Fruit fly (Drosophila melanogaster): Measurements from ENCODE around the gene Hsp22.

DNA sequence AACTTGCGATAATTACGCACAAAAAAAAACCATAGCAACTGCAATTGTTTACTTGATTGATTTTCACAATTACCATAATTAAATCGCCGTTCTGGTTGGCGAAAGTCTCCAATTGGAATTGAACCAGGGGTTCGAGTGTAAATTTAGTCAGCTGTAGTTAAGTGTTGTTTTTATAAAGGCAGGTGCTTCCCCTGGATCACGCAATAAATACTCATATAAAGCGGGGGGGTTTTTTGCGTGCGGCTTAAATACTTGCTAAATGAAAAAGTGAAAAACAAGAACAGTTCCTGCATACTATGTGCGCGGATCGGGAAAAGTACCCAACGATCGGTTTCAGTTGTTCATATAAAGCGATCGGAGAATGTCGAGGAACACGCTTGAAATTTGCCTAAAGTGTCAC is 28.8 kb upstream of the Hsp22 start:
- TF ChIP-seq Mio (GFP tag; optimal IDR thresholded peaks at IDR 0.05) (no peak), HLH106 (tag; optimal IDR thresholded peaks at IDR 0.05) (no peak), psq (GFP tag; optimal IDR thresholded peaks at IDR 0.05) (no peak), Sp1 (GFP tag; optimal IDR thresholded peaks at IDR 0.05) (no peak), Abd-B (GFP tag; optimal IDR thresholded peaks at IDR 0.05) (no peak), OdsH (GFP tag; optimal IDR thresholded peaks at IDR 0.05) (no peak), rgr (GFP tag; optimal IDR thresholded peaks at IDR 0.05) (no peak)

Data from whole organism, wandering third instar larva.